Fruit fly (Drosophila melanogaster): ENCODE results near the gene CG42526.

The CG42526 gene

DNA sequence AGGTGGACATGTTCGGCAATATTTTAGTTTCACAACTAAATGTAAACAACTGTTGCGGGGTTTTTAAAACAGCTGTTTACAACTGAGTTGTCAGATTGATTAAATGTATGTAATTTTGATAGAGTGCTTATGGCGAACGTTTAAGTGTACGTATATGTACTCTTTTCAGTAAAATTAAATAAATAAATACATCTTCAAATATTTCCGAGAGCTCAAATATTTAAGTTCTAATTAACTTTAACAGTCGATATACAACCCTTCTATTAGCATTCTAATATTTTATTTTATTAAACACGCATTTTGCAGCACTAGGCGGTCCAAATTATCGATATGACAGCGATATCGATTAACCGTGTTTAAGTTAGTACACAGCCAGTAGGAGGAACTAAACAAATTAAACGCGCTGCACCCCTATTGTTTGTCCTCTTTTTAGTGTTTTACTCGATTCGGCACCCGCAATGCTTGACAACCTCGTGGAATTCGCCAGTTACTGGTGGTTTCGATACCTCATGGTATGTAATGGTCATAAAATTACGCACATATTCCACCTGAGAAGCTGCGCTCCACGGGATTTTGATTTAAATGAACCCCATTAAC, 16.4 kb upstream of the CG42526 start, which contains the start of the genes CG3448 and ghi (continued):
- no peak for TF ChIP-seq Usf (GFP tag; optimal IDR thresholded peaks at IDR 0.05)
- no peak for TF ChIP-seq CG8089 (GFP tag; optimal IDR thresholded peaks at IDR 0.05)
- TF ChIP-seq YL-1 (GFP tag; optimal IDR thresholded peaks at IDR 0.05): peak; percentile 63
- no peak for TF ChIP-seq CG15073 (GFP tag; optimal IDR thresholded peaks at IDR 0.05)
- no peak for TF ChIP-seq ham (GFP tag; IDR thresholded peaks at IDR 0.05)
- no peak for TF ChIP-seq wdn (GFP tag; IDR thresholded peaks at IDR 0.05)
- peak; percentile 70 for TF ChIP-seq nerfin-1 (tag; optimal IDR thresholded peaks at IDR 0.05)
- peak; percentile 26 for TF ChIP-seq Side (GFP tag; optimal IDR thresholded peaks at IDR 0.05)
- TF ChIP-seq CG13287 (GFP tag; IDR thresholded peaks at IDR 0.05; ENCODE audit: partially characterized antibody): peak; percentile 83
- TF ChIP-seq Nf-YC (tag; optimal IDR thresholded peaks at IDR 0.05): peak; percentile 77
- no peak for TF ChIP-seq CG9609 (GFP tag; optimal IDR thresholded peaks at IDR 0.05)
- no peak for TF ChIP-seq CG6854 (GFP tag; optimal IDR thresholded peaks at IDR 0.05)
- peak; percentile 31; the same call in 1 of the 4 replicates for TF ChIP-seq Gug (GFP tag; IDR thresholded peaks at IDR 0.05)
- TF ChIP-seq D19A (tag; optimal IDR thresholded peaks at IDR 0.05): peak; percentile 45
- peak; percentile 25 for TF ChIP-seq Deaf1 (tag; optimal IDR thresholded peaks at IDR 0.05)
- TF ChIP-seq h (optimal IDR thresholded peaks at IDR 0.05): no peak
- TF ChIP-seq CG12942 (GFP tag; optimal IDR thresholded peaks at IDR 0.05): no peak
- peak; percentile 70 for TF ChIP-seq CG15514 (GFP tag; optimal IDR thresholded peaks at IDR 0.05)
- peak; percentile 49; the same call in 1 of the 2 replicates for TF ChIP-seq CG3847 (GFP tag; IDR thresholded peaks at IDR 0.05)
- TF ChIP-seq scrt (GFP tag; optimal IDR thresholded peaks at IDR 0.05): peak; percentile 91
- TF ChIP-seq gcm (GFP tag; optimal IDR thresholded peaks at IDR 0.05): peak; percentile 62
- TF ChIP-seq CG2129 (GFP tag; IDR thresholded peaks at IDR 0.05; ENCODE audit: partially characterized antibody): 0 out of 2 replicates have a peak, but pooled peaks have one; percentile 29
- peak; percentile 69 for TF ChIP-seq dmrt99B (tag; optimal IDR thresholded peaks at IDR 0.05)
- TF ChIP-seq slp2 (GFP tag; optimal IDR thresholded peaks at IDR 0.05): no peak
- TF ChIP-seq Pdp1 (GFP tag; optimal IDR thresholded peaks at IDR 0.05): peak; percentile 51 to 67
- TF ChIP-seq Hr39 (optimal IDR thresholded peaks at IDR 0.05): no peak
- peak; percentile 51 for TF ChIP-seq CG8924 (tag; optimal IDR thresholded peaks at IDR 0.05)
- TF ChIP-seq CG32767 (GFP tag; IDR thresholded peaks at IDR 0.05): no peak
- no peak for TF ChIP-seq Hey (tag; optimal IDR thresholded peaks at IDR 0.05)
- peak; percentile 73 for TF ChIP-seq CG17359 (tag; optimal IDR thresholded peaks at IDR 0.05)
- TF ChIP-seq CG14014 (GFP tag; IDR thresholded peaks at IDR 0.05): no peak
- TF ChIP-seq sim (GFP tag; IDR thresholded peaks at IDR 0.05): no peak
- TF ChIP-seq nau (GFP tag; optimal IDR thresholded peaks at IDR 0.05): no peak
- no peak for TF ChIP-seq TFAM (GFP tag; optimal IDR thresholded peaks at IDR 0.05)
- no peak for TF ChIP-seq CG3407 (GFP tag; optimal IDR thresholded peaks at IDR 0.05)
- peak; percentile 76 for TF ChIP-seq CG30403 (GFP tag; optimal IDR thresholded peaks at IDR 0.05)
- TF ChIP-seq croc (GFP tag; conservative IDR thresholded peaks at IDR 0.05): no peak
- no peak for TF ChIP-seq emc (GFP tag; optimal IDR thresholded peaks at IDR 0.05)
- peak; percentile 28 for TF ChIP-seq Dip3 (GFP tag; optimal IDR thresholded peaks at IDR 0.05)
- TF ChIP-seq BtbVII (GFP tag; optimal IDR thresholded peaks at IDR 0.05): peak; percentile 24
- no peak for TF ChIP-seq Neu2 (GFP tag; optimal IDR thresholded peaks at IDR 0.05; ENCODE audit: borderline replicate concordance)
- TF ChIP-seq vnd (GFP tag; IDR thresholded peaks at IDR 0.05; ENCODE audit: partially characterized antibody): peak; percentile 54
- TF ChIP-seq CG18262 (tag; optimal IDR thresholded peaks at IDR 0.05): peak; percentile 66
- TF ChIP-seq CG6813 (GFP tag; optimal IDR thresholded peaks at IDR 0.05): no peak
- TF ChIP-seq unpg (GFP tag; optimal IDR thresholded peaks at IDR 0.05): peak; percentile 62
- TF ChIP-seq repo (GFP tag; optimal IDR thresholded peaks at IDR 0.05): no peak
- peak; percentile 79 for TF ChIP-seq nerfin-2 (GFP tag; IDR thresholded peaks at IDR 0.05; ENCODE audit: partially characterized antibody)
- TF ChIP-seq Abd-B (GFP tag; optimal IDR thresholded peaks at IDR 0.05): peak; percentile 73
- TF ChIP-seq lbe (GFP tag; optimal IDR thresholded peaks at IDR 0.05): peak; percentile 79
- TF ChIP-seq al (GFP tag; IDR thresholded peaks at IDR 0.05): peak; percentile 59; the same call in 1 of the 2 replicates
